Worm (Caenorhabditis elegans) whole organism, late embryonic: ENCODE measurements around the gene pxn-2.

Experiments
- C38D4.7 ChIP-seq: fragments of 200-800 bp; sonication (Bioruptor generic); optimal IDR thresholded peaks from 2 replicates; lab custom pipeline; 2018; ENCODE audit warnings: mild to moderate bottlenecking, missing genetic modification characterization, moderate library complexity, missing compliant biosample characterization
- F13H6.1 ChIP-seq: sonication (generic microtip); optimal IDR thresholded peaks from 2 replicates; lab custom pipeline; 2016; ENCODE audit warnings: missing genetic modification characterization, missing compliant biosample characterization
- T23F11.4 ChIP-seq: fragments of 200-800 bp; sonication (Bioruptor generic); optimal IDR thresholded peaks from 2 replicates; lab custom pipeline; 2018; ENCODE audit warnings: mild to moderate bottlenecking, missing genetic modification characterization, missing compliant biosample characterization
- Y22D7AL.16 ChIP-seq: sonication (generic microtip); optimal IDR thresholded peaks from 2 replicates; lab custom pipeline; 2016; ENCODE audit warnings: missing genetic modification characterization, missing compliant biosample characterization
- ceh-19 ChIP-seq: fragments of 200-800 bp; sonication (Bioruptor generic); optimal IDR thresholded peaks from 2 replicates; lab custom pipeline; 2018; ENCODE audit warnings: mild to moderate bottlenecking, missing genetic modification characterization, missing compliant biosample characterization
- ceh-30 ChIP-seq: fragments of 150-350 bp; optimal IDR thresholded peaks from 2 replicates; lab custom pipeline; 2014; ENCODE audit warnings: missing biosample characterization, missing genetic modification characterization
- ceh-31 ChIP-seq: sonication (generic microtip); optimal IDR thresholded peaks from 2 replicates; lab custom pipeline; 2016; ENCODE audit warnings: missing genetic modification characterization, missing compliant biosample characterization
- ceh-45 ChIP-seq: fragments of 200-800 bp; sonication (Bioruptor generic); IDR thresholded peaks from 2 replicates; pipeline ENCODE4 v1.3.6; 2022; ENCODE audit warnings: missing genetic modification reagents, missing genetic modification characterization, missing compliant biosample characterization
- ceh-48 ChIP-seq: sonication (generic microtip); optimal IDR thresholded peaks from 2 replicates; lab custom pipeline; 2016; ENCODE audit warnings: missing genetic modification characterization, inconsistent platforms, missing compliant biosample characterization
- ceh-6 ChIP-seq: fragments of 200-800 bp; sonication (Bioruptor generic); optimal IDR thresholded peaks from 2 replicates; lab custom pipeline; 2018; ENCODE audit warnings: mild to moderate bottlenecking, missing genetic modification characterization, missing compliant biosample characterization
- dmd-4 ChIP-seq: sonication (generic microtip); optimal IDR thresholded peaks from 2 replicates; lab custom pipeline; 2016; ENCODE audit warnings: borderline replicate concordance, missing genetic modification characterization, missing compliant biosample characterization
- dve-1 ChIP-seq: sonication (generic microtip); optimal IDR thresholded peaks from 2 replicates; lab custom pipeline; 2017; ENCODE audit warnings: antibody characterized with exemption, mild to moderate bottlenecking, missing genetic modification characterization, missing compliant biosample characterization
- elt-2 ChIP-seq: sonication (generic microtip); optimal IDR thresholded peaks from 2 replicates; lab custom pipeline; 2016; ENCODE audit warnings: missing genetic modification reagents, missing genetic modification characterization, missing compliant biosample characterization
- ets-4 ChIP-seq: sonication (generic microtip); optimal IDR thresholded peaks from 2 replicates; lab custom pipeline; 2016; ENCODE audit warnings: missing genetic modification characterization, missing compliant biosample characterization
- fax-1 ChIP-seq: sonication (generic microtip); optimal IDR thresholded peaks from 2 replicates; lab custom pipeline; 2016; ENCODE audit warnings: missing genotype, missing genetic modification characterization, missing compliant biosample characterization
- fkh-6 ChIP-seq: sonication (generic microtip); optimal IDR thresholded peaks from 2 replicates; lab custom pipeline; 2016; ENCODE audit warnings: missing genetic modification characterization, missing compliant biosample characterization
- gmeb-2 ChIP-seq: sonication (generic microtip); optimal IDR thresholded peaks from 2 replicates; lab custom pipeline; 2016; ENCODE audit warnings: missing genetic modification characterization, inconsistent platforms, missing compliant biosample characterization
- hlh-13 ChIP-seq: fragments of 200-800 bp; sonication (Bioruptor generic); optimal IDR thresholded peaks from 2 replicates; lab custom pipeline; 2018; ENCODE audit warnings: mild to moderate bottlenecking, missing genetic modification characterization, missing compliant biosample characterization
- hlh-15 ChIP-seq: sonication (generic microtip); optimal IDR thresholded peaks from 2 replicates; lab custom pipeline; 2016; ENCODE audit warnings: missing genetic modification characterization, missing compliant biosample characterization
- hlh-6 ChIP-seq: sonication (generic microtip); optimal IDR thresholded peaks from 2 replicates; lab custom pipeline; 2016; ENCODE audit warnings: missing genotype, missing genetic modification characterization, missing compliant biosample characterization
- lim-6 ChIP-seq: sonication (generic microtip); optimal IDR thresholded peaks from 2 replicates; lab custom pipeline; 2016; ENCODE audit warnings: missing genetic modification characterization, missing compliant biosample characterization
- madf-2 ChIP-seq: sonication (generic microtip); optimal IDR thresholded peaks from 2 replicates; lab custom pipeline; 2017; ENCODE audit warnings: missing genetic modification characterization, missing compliant biosample characterization
- mec-3 ChIP-seq: sonication (generic microtip); optimal IDR thresholded peaks from 2 replicates; lab custom pipeline; 2016; ENCODE audit warnings: borderline replicate concordance, missing genetic modification characterization, missing compliant biosample characterization
- nfya-1 ChIP-seq: sonication (generic microtip); optimal IDR thresholded peaks from 2 replicates; lab custom pipeline; 2017; ENCODE audit warnings: missing genetic modification characterization, mild to moderate bottlenecking, missing compliant biosample characterization, antibody characterized with exemption, moderate library complexity
- nhr-11 ChIP-seq: fragments of 150-350 bp; optimal IDR thresholded peaks from 2 replicates; lab custom pipeline; 2014; ENCODE audit warnings: missing biosample characterization, missing genetic modification characterization
- odd-2 ChIP-seq: sonication (generic microtip); optimal IDR thresholded peaks from 2 replicates; lab custom pipeline; 2017; ENCODE audit warnings: antibody characterized with exemption, mild to moderate bottlenecking, missing genetic modification characterization, missing compliant biosample characterization
- pat-9 ChIP-seq: fragments of 200-800 bp; sonication (Bioruptor generic); optimal IDR thresholded peaks from 2 replicates; lab custom pipeline; 2018; ENCODE audit warnings: mild to moderate bottlenecking, missing genetic modification characterization, moderate library complexity, missing compliant biosample characterization
- pax-1 ChIP-seq: fragments of 150-350 bp; optimal IDR thresholded peaks from 2 replicates; lab custom pipeline; 2014; ENCODE audit warnings: missing biosample characterization, missing genetic modification characterization
- pqm-1 ChIP-seq: sonication (generic microtip); optimal IDR thresholded peaks from 2 replicates; lab custom pipeline; 2016; ENCODE audit warnings: missing genetic modification characterization, missing compliant biosample characterization
- rnt-1 ChIP-seq: sonication (generic microtip); optimal IDR thresholded peaks from 2 replicates; lab custom pipeline; 2016; ENCODE audit warnings: missing genetic modification characterization, missing compliant biosample characterization
- sox-4 ChIP-seq: sonication (generic microtip); optimal IDR thresholded peaks from 2 replicates; lab custom pipeline; 2017; ENCODE audit warnings: mild to moderate bottlenecking, missing genetic modification characterization, inconsistent platforms, missing compliant biosample characterization
- tbx-2 ChIP-seq: sonication (generic microtip); optimal IDR thresholded peaks from 2 replicates; lab custom pipeline; 2016; ENCODE audit warnings: missing genetic modification characterization, missing compliant biosample characterization
- tbx-7 ChIP-seq: sonication (generic microtip); optimal IDR thresholded peaks from 2 replicates; lab custom pipeline; 2016; ENCODE audit warnings: missing genotype, missing genetic modification characterization, missing compliant biosample characterization
- ttx-3 ChIP-seq: sonication (generic microtip); optimal IDR thresholded peaks from 2 replicates; lab custom pipeline; 2016; ENCODE audit warnings: missing genetic modification reagents, missing genetic modification characterization, missing compliant biosample characterization
- unc-3 ChIP-seq, 2 experiments: fragments of 200-800 bp in 1 of 2; sonication (Bioruptor generic) in 1 of 2; sonication (generic microtip) in 1 of 2; conservative IDR thresholded peaks in 1 of 2; optimal IDR thresholded peaks in 1 of 2; 2 replicates each; pipeline versions ENCODE4 v1.3.6 to Lab custom; 2016 to 2022; ENCODE audit warnings: missing compliant biosample characterization in 2 of 2, missing genetic modification characterization in 2 of 2, missing genetic modification reagents in 1 of 2
- unc-42 ChIP-seq: sonication (generic microtip); optimal IDR thresholded peaks from 2 replicates; lab custom pipeline; 2016; ENCODE audit warnings: missing genotype, missing genetic modification characterization, missing compliant biosample characterization
- unc-86 ChIP-seq: sonication (generic microtip); optimal IDR thresholded peaks from 2 replicates; lab custom pipeline; 2016; ENCODE audit warnings: missing genetic modification characterization, missing compliant biosample characterization
- zip-5 ChIP-seq: sonication (generic microtip); optimal IDR thresholded peaks from 2 replicates; lab custom pipeline; 2016; ENCODE audit warnings: missing genetic modification characterization, missing compliant biosample characterization

The pxn-2 gene

ce11 chrX:10951168-10951567 is 27.9 kb downstream of the pxn-2 start, which contains the start of gene K09C8.7:
Gene K09C8.7, minus strand, starts transcription at chrX:10951393.
- no peak for TF ChIP-seq unc-3 (GFP tag; conservative IDR thresholded peaks at IDR 0.05; lab: Robert Waterston, UW)
- no peak for TF ChIP-seq unc-3 (tag; optimal IDR thresholded peaks at IDR 0.05; lab: Kevin White, UChicago)
- TF ChIP-seq nhr-11 (tag; lab: Kevin White, UChicago), result no peak
- TF ChIP-seq elt-2, result no peak
- no peak for TF ChIP-seq pax-1 (tag; lab: Kevin White, UChicago)

ce11 chrX:10948852-10949251 is 30.2 kb downstream of the pxn-2 start, which contains the start of gene T21B6.3:
Gene T21B6.3, minus strand, starts transcription at chrX:10948952.
- TF ChIP-seq T23F11.4 (GFP tag; lab: Kevin White, UChicago) (no peak), Y22D7AL.16 (no peak), F13H6.1 (tag; lab: Kevin White, UChicago) (no peak), gmeb-2 (tag; lab: Kevin White, UChicago) (no peak), madf-2 (no peak), mec-3 (tag; lab: Kevin White, UChicago) (no peak), ceh-30 (no peak), dmd-4 (tag; lab: Kevin White, UChicago) (no peak), tbx-2 (no peak), hlh-13 (GFP tag; lab: Kevin White, UChicago) (no peak), hlh-15 (tag; lab: Kevin White, UChicago) (no peak), ceh-48 (no peak), lim-6 (tag; lab: Kevin White, UChicago) (no peak), ceh-6 (GFP tag; lab: Kevin White, UChicago) (no peak), ceh-19 (GFP tag; lab: Kevin White, UChicago) (no peak), sox-4 (tag; lab: Kevin White, UChicago) (no peak), dve-1 (no peak), fax-1 (tag; lab: Kevin White, UChicago) (no peak), pqm-1 (tag; lab: Kevin White, UChicago) (no peak)

ce11 chrX:10941255-10941654 is 37.8 kb downstream of the pxn-2 start, which contains the start of gene pho-7:
Gene pho-7, minus strand, starts transcription at chrX:10941355.
- TF ChIP-seq fax-1 (tag; lab: Kevin White, UChicago) (no peak), elt-2 (no peak), fkh-6 (tag; lab: Kevin White, UChicago) (no peak), sox-4 (tag; lab: Kevin White, UChicago) (no peak), rnt-1 (tag; lab: Kevin White, UChicago) (no peak), tbx-7 (no peak), lim-6 (tag; lab: Kevin White, UChicago) (no peak), C38D4.7 (no peak), zip-5 (no peak), ceh-45 (GFP tag; lab: Robert Waterston, UW) (no peak), ets-4 (tag; lab: Kevin White, UChicago) (no peak), gmeb-2 (tag; lab: Kevin White, UChicago) (no peak), ttx-3 (tag; lab: Kevin White, UChicago) (no peak), nfya-1 (tag; lab: Kevin White, UChicago) (no peak), unc-42 (tag; lab: Kevin White, UChicago) (no peak), odd-2 (tag; lab: Kevin White, UChicago) (no peak), nhr-11 (tag; lab: Kevin White, UChicago) (no peak), F13H6.1 (tag; lab: Kevin White, UChicago) (no peak)

DNA sequence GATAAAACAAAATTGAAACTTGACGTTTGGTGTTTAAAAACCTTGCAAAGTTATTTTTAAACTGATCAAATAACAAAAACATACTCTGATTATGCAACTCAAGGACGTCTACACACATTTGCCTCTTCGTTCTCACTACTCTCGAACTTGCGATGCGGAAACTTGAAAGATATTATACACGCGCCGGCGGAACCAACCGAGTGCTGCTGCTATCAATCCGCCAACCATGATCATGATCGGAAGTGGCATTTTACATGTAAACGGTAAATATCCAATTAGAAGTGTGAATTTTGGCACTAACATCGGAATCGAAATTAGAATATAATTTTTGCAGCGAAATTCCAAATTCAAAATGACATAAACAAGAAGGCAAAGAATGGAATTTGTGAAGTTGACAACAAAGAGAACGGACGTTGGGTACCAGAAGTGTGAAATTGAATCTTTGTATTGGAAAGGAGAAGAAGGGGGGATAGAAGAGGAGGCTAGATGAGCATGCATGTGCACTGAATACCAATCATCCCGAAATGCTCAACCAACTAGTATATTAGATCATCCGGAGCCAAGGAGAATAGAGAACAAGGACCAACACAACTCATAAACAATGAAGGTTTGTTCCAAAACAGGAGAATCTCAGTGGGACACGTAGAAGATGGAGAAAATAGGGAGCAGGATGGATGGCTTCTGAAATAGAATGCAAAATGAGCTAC is 45.6 kb downstream of the pxn-2 start:
- TF ChIP-seq hlh-6 (tag; lab: Kevin White, UChicago) (no peak), ttx-3 (tag; lab: Kevin White, UChicago) (no peak), gmeb-2 (tag; lab: Kevin White, UChicago) (no peak), unc-42 (tag; lab: Kevin White, UChicago) (peak; percentile 64), pat-9 (tag; lab: Kevin White, UChicago) (no peak), hlh-13 (GFP tag; lab: Kevin White, UChicago) (no peak), ceh-31 (tag; lab: Kevin White, UChicago) (peak; percentile 36), unc-86 (tag; lab: Kevin White, UChicago) (no peak)
